Worm (Caenorhabditis elegans) whole organism, L4 larva: Measurements from ENCODE around the gene fbxb-83.
A peak's percentile ranks its signal among the peaks of the same experiment; 100 is the strongest.

ENCODE experiments used
- F37D6.2 ChIP-seq: sonication (generic microtip); optimal IDR thresholded peaks from 2 replicates; lab custom pipeline; 2016; ENCODE audit warnings: mild to moderate bottlenecking, missing genetic modification characterization, missing compliant biosample characterization
- R02D3.7 ChIP-seq: fragments of 150-350 bp; sonication (generic microtip); optimal IDR thresholded peaks from 3 replicates; lab custom pipeline; 2014; ENCODE audit warnings: missing biosample characterization, missing genetic modification characterization
- T26A8.4 ChIP-seq: fragments of 200-800 bp; sonication (Bioruptor generic); IDR thresholded peaks from 2 replicates; pipeline ENCODE4 v1.3.6; 2022; ENCODE audit warnings: missing genetic modification characterization, missing compliant biosample characterization
- Y105C5A.15 ChIP-seq: fragments of 200-800 bp; sonication (Bioruptor generic); IDR thresholded peaks from 2 replicates; pipeline ENCODE4 v1.3.6; 2022; ENCODE audit warnings: missing genetic modification characterization, missing compliant biosample characterization
- ZK337.2 ChIP-seq: fragments of 200-800 bp; sonication (Bioruptor generic); IDR thresholded peaks from 2 replicates; pipeline ENCODE4 v1.3.6; 2022; ENCODE audit warnings: missing genetic modification reagents, missing genetic modification characterization, missing compliant biosample characterization
- aha-1 ChIP-seq: fragments of 150-350 bp; peaks from one replicate; lab custom pipeline; 2014; ENCODE audit warnings: missing biosample characterization, missing genetic modification characterization
- aly-2 ChIP-seq: sonication (generic microtip); optimal IDR thresholded peaks from 2 replicates; lab custom pipeline; 2018; ENCODE audit warnings: missing biosample characterization, missing genetic modification characterization
- ama-1 ChIP-seq: fragments of 150-350 bp; optimal IDR thresholded peaks from 2 replicates; lab custom pipeline; 2014; ENCODE audit warnings: inconsistent platforms, mixed read lengths
- ceh-20 ChIP-seq: fragments of 200-800 bp; sonication (Bioruptor generic); IDR thresholded peaks from 2 replicates; pipeline ENCODE4 v1.3.6; 2022; ENCODE audit warnings: missing genetic modification reagents, missing genetic modification characterization, missing compliant biosample characterization
- ceh-82 ChIP-seq: sonication (generic microtip); optimal IDR thresholded peaks from 2 replicates; lab custom pipeline; 2017; ENCODE audit warnings: missing biosample characterization, missing genetic modification characterization
- ces-1 ChIP-seq: fragments of 150-350 bp; sonication (generic microtip); optimal IDR thresholded peaks from 4 replicates; lab custom pipeline; 2014; ENCODE audit warnings: missing biosample characterization, missing genetic modification reagents, missing genetic modification characterization
- cey-2 ChIP-seq: sonication (generic microtip); optimal IDR thresholded peaks from 3 replicates; lab custom pipeline; 2017; ENCODE audit warnings: missing genetic modification characterization, mild to moderate bottlenecking, missing compliant biosample characterization, antibody characterized with exemption, borderline replicate concordance; ENCODE audit not compliant: insufficient read depth
- daf-12 ChIP-seq: fragments of 150-350 bp; optimal IDR thresholded peaks from 2 replicates; lab custom pipeline; 2014; ENCODE audit warnings: missing biosample characterization, missing genetic modification reagents, missing genetic modification characterization
- daf-16 ChIP-seq, 3 experiments: sonication (generic microtip); optimal IDR thresholded peaks; 2 replicates each; lab custom pipeline; 2016 to 2017; ENCODE audit warnings: missing genetic modification characterization in 3 of 3, missing genetic modification reagents in 3 of 3, mild to moderate bottlenecking in 2 of 3, missing compliant biosample characterization in 2 of 3, missing biosample characterization in 1 of 3, moderate library complexity in 1 of 3
- dmd-6 ChIP-seq: fragments of 200-800 bp; sonication (Bioruptor generic); IDR thresholded peaks from 2 replicates; pipeline ENCODE4 v1.3.6; 2022; ENCODE audit warnings: missing genetic modification reagents, missing genetic modification characterization, missing compliant biosample characterization
- dpl-1 ChIP-seq: fragments of 150-350 bp; optimal IDR thresholded peaks from 2 replicates; lab custom pipeline; 2014; ENCODE audit warnings: missing biosample characterization, missing genetic modification reagents, missing genetic modification characterization
- duxl-1 ChIP-seq: sonication (generic microtip); optimal IDR thresholded peaks from 2 replicates; lab custom pipeline; 2016; ENCODE audit warnings: mild to moderate bottlenecking, missing genetic modification characterization, moderate library complexity, missing compliant biosample characterization; ENCODE audit not compliant: poor library complexity
- dve-1 ChIP-seq: sonication (generic microtip); optimal IDR thresholded peaks from 2 replicates; lab custom pipeline; 2017; ENCODE audit warnings: antibody characterized with exemption, mild to moderate bottlenecking, missing genetic modification characterization, missing compliant biosample characterization; ENCODE audit not compliant: insufficient read depth
- egl-43 ChIP-seq: fragments of 200-800 bp; sonication (Bioruptor generic); IDR thresholded peaks from 2 replicates; pipeline ENCODE4 v1.3.6; 2022; ENCODE audit warnings: missing genetic modification reagents, missing genetic modification characterization, missing compliant biosample characterization
- gei-8 ChIP-seq: fragments of 200-800 bp; sonication (Bioruptor generic); optimal IDR thresholded peaks from 2 replicates; lab custom pipeline; 2018; ENCODE audit warnings: mild to moderate bottlenecking, missing genetic modification characterization, missing compliant biosample characterization
- hif-1 ChIP-seq, 2 experiments: sonication (generic microtip); optimal IDR thresholded peaks; 2 replicates each; lab custom pipeline; 2016 to 2017; ENCODE audit warnings: missing compliant biosample characterization in 2 of 2, missing genetic modification characterization in 2 of 2, missing genetic modification reagents in 2 of 2, missing genotype in 2 of 2, mild to moderate bottlenecking in 1 of 2
- hlh-11 ChIP-seq: fragments of 200-800 bp; sonication (Bioruptor generic); optimal IDR thresholded peaks from 2 replicates; lab custom pipeline; 2018; ENCODE audit warnings: mild to moderate bottlenecking, missing genetic modification characterization, missing compliant biosample characterization
- hmg-1.1 ChIP-seq: fragments of 200-800 bp; sonication (Bioruptor generic); IDR thresholded peaks from 2 replicates; pipeline ENCODE4 v1.3.6; 2022; ENCODE audit warnings: missing genetic modification reagents, missing genetic modification characterization, missing compliant biosample characterization
- jun-1 ChIP-seq: fragments of 150-350 bp; optimal IDR thresholded peaks from 2 replicates; lab custom pipeline; 2014; ENCODE audit warnings: missing biosample characterization, missing genetic modification reagents, missing genetic modification characterization
- lin-1 ChIP-seq: fragments of 200-800 bp; sonication (Bioruptor generic); IDR thresholded peaks from 2 replicates; pipeline ENCODE4 v1.3.6; 2022; ENCODE audit warnings: missing genetic modification reagents, missing genetic modification characterization, missing compliant biosample characterization
- lin-13 ChIP-seq: fragments of 150-350 bp; optimal IDR thresholded peaks from 2 replicates; lab custom pipeline; 2014; ENCODE audit warnings: missing biosample characterization, missing genetic modification reagents, missing genetic modification characterization
- lin-15B ChIP-seq: fragments of 150-350 bp; sonication (generic microtip); optimal IDR thresholded peaks from 3 replicates; lab custom pipeline; 2014; ENCODE audit warnings: missing biosample characterization, missing genetic modification characterization
- lin-29 ChIP-seq: fragments of 200-800 bp; sonication (Bioruptor generic); IDR thresholded peaks from 2 replicates; pipeline ENCODE4 v1.3.6; 2022; ENCODE audit warnings: missing genetic modification reagents, missing genetic modification characterization, missing compliant biosample characterization
- lir-3 ChIP-seq: sonication (generic microtip); optimal IDR thresholded peaks from 2 replicates; lab custom pipeline; 2016; ENCODE audit warnings: mild to moderate bottlenecking, missing genetic modification characterization, missing compliant biosample characterization
- mdl-1 ChIP-seq, 2 experiments: fragments of 150-350 bp in 1 of 2; sonication (generic microtip) in 1 of 2; optimal IDR thresholded peaks; 2 replicates each; lab custom pipeline; 2014 to 2017; ENCODE audit warnings: missing biosample characterization in 2 of 2, missing genetic modification characterization in 2 of 2
- mdt-29 ChIP-seq: fragments of 200-800 bp; sonication (Bioruptor generic); IDR thresholded peaks from 2 replicates; pipeline ENCODE4 v1.3.6; 2022; ENCODE audit warnings: missing genetic modification reagents, missing genetic modification characterization, missing compliant biosample characterization
- mep-1 ChIP-seq: fragments of 150-350 bp; sonication (generic microtip); optimal IDR thresholded peaks from 3 replicates; lab custom pipeline; 2014; ENCODE audit warnings: missing biosample characterization, missing genetic modification characterization
- mes-2 ChIP-seq: sonication (generic microtip); optimal IDR thresholded peaks from 2 replicates; lab custom pipeline; 2016; ENCODE audit warnings: missing genotype, mild to moderate bottlenecking, missing genetic modification characterization, missing compliant biosample characterization; ENCODE audit not compliant: poor library complexity, severe bottlenecking
- mxl-2 ChIP-seq: fragments of 200-800 bp; sonication (Bioruptor generic); conservative IDR thresholded peaks from 2 replicates; pipeline ENCODE4 v1.3.6; 2022; ENCODE audit warnings: missing genetic modification reagents, missing genetic modification characterization, missing compliant biosample characterization
- nhr-102 ChIP-seq: sonication (generic microtip); optimal IDR thresholded peaks from 2 replicates; lab custom pipeline; 2016; ENCODE audit warnings: mild to moderate bottlenecking, missing genetic modification characterization, moderate library complexity, missing compliant biosample characterization
- nhr-11 ChIP-seq: fragments of 150-350 bp; optimal IDR thresholded peaks from 2 replicates; lab custom pipeline; 2014; ENCODE audit warnings: missing biosample characterization, missing genetic modification characterization
- nhr-28 ChIP-seq: fragments of 150-350 bp; optimal IDR thresholded peaks from 2 replicates; lab custom pipeline; 2014; ENCODE audit warnings: missing biosample characterization, missing genetic modification characterization
- nhr-42 ChIP-seq: fragments of 200-800 bp; sonication (Bioruptor generic); IDR thresholded peaks from 2 replicates; pipeline ENCODE4 v1.3.6; 2022; ENCODE audit warnings: missing genetic modification characterization, missing compliant biosample characterization
- nhr-77 ChIP-seq: fragments of 150-350 bp; optimal IDR thresholded peaks from 2 replicates; lab custom pipeline; 2014; ENCODE audit warnings: missing biosample characterization, missing genetic modification characterization
- pha-4 ChIP-seq, 2 experiments: fragments of 150-350 bp in 1 of 2; fragments of 200-800 bp in 1 of 2; sonication (Bioruptor generic) in 1 of 2; IDR thresholded peaks in 1 of 2; optimal IDR thresholded peaks in 1 of 2; 2 replicates each; pipeline versions ENCODE4 v1.3.6 to Lab custom; 2014 to 2022; ENCODE audit warnings: missing genetic modification characterization in 2 of 2, missing genetic modification reagents in 2 of 2, missing biosample characterization in 1 of 2, missing compliant biosample characterization in 1 of 2
- pqm-1 ChIP-seq: sonication (generic microtip); optimal IDR thresholded peaks from 2 replicates; lab custom pipeline; 2017; ENCODE audit warnings: missing biosample characterization, missing genetic modification characterization
- sdz-12 ChIP-seq: fragments of 200-800 bp; sonication (Bioruptor generic); optimal IDR thresholded peaks from 2 replicates; lab custom pipeline; 2018; ENCODE audit warnings: mild to moderate bottlenecking, missing genetic modification characterization, missing compliant biosample characterization
- snpc-4 ChIP-seq: fragments of 150-350 bp; optimal IDR thresholded peaks from 2 replicates; lab custom pipeline; 2014; ENCODE audit warnings: missing biosample characterization, missing genetic modification characterization
- tag-97 ChIP-seq: fragments of 200-800 bp; sonication (Bioruptor generic); IDR thresholded peaks from 2 replicates; pipeline ENCODE4 v1.3.6; 2022; ENCODE audit warnings: missing genetic modification characterization, missing compliant biosample characterization
- unc-130 ChIP-seq: sonication (generic microtip); optimal IDR thresholded peaks from 2 replicates; lab custom pipeline; 2016; ENCODE audit warnings: missing genetic modification reagents, missing genetic modification characterization, missing compliant biosample characterization
- unc-39 ChIP-seq: sonication (generic microtip); optimal IDR thresholded peaks from 2 replicates; lab custom pipeline; 2017; ENCODE audit warnings: missing biosample characterization, missing genetic modification characterization
- vab-7 ChIP-seq: fragments of 200-800 bp; sonication (Bioruptor generic); IDR thresholded peaks from 2 replicates; pipeline ENCODE4 v1.3.6; 2022; ENCODE audit warnings: missing genetic modification reagents, missing genetic modification characterization, missing compliant biosample characterization
- zag-1 ChIP-seq: fragments of 150-350 bp; optimal IDR thresholded peaks from 2 replicates; lab custom pipeline; 2014; ENCODE audit warnings: missing biosample characterization, missing genetic modification characterization
- zip-11 ChIP-seq: fragments of 200-800 bp; sonication (Bioruptor generic); IDR thresholded peaks from 2 replicates; pipeline ENCODE4 v1.3.6; 2022; ENCODE audit warnings: missing genetic modification characterization, missing compliant biosample characterization
- zip-2 ChIP-seq: fragments of 150-350 bp; optimal IDR thresholded peaks from 2 replicates; lab custom pipeline; 2014; ENCODE audit warnings: missing biosample characterization, missing genetic modification characterization
- ztf-7 ChIP-seq: fragments of 150-350 bp; optimal IDR thresholded peaks from 2 replicates; lab custom pipeline; 2014; ENCODE audit warnings: missing biosample characterization, missing genetic modification characterization

fbxb-83 gene

ce11 chrIII:154168-154567 is 9.2 kb upstream of the fbxb-83 start (continued):
- TF ChIP-seq mdl-1 (tag; optimal IDR thresholded peaks at IDR 0.05; lab: Kevin White, UChicago) (peak in 1 of 2 experiments; percentile 35), zip-2 (tag; lab: Kevin White, UChicago) (peak; percentile 13), snpc-4 (tag; lab: Kevin White, UChicago) (no peak), lir-3 (tag; lab: Kevin White, UChicago) (no peak), pha-4 (GFP tag; IDR thresholded peaks at IDR 0.05; lab: Robert Waterston, UW) (no peak), pha-4 (tag; optimal IDR thresholded peaks at IDR 0.05; lab: Kevin White, UChicago) (no peak), nhr-28 (peak; percentile 99), F37D6.2 (tag; lab: Kevin White, UChicago) (no peak), tag-97 (no peak), lin-1 (peak; percentile 96), zag-1 (tag; lab: Kevin White, UChicago) (no peak), ama-1 (lab: Kevin White, UChicago) (no peak), daf-16 (GFP tag; optimal IDR thresholded peaks at IDR 0.05; lab: Kevin White, UChicago) (peak in 1 of 2 experiments; percentile 49), daf-16 (tag; optimal IDR thresholded peaks at IDR 0.05; lab: Kevin White, UChicago) (peak; percentile 86), lin-29 (GFP tag; lab: Robert Waterston, UW) (no peak), duxl-1 (tag; lab: Kevin White, UChicago) (no peak), unc-130 (GFP tag; lab: Kevin White, UChicago) (no peak), hmg-1.1 (GFP tag; lab: Robert Waterston, UW) (no peak), mdt-29 (GFP tag; lab: Robert Waterston, UW) (no peak), jun-1 (tag; lab: Kevin White, UChicago) (peak; percentile 52), hif-1 (tag; optimal IDR thresholded peaks at IDR 0.05; lab: Kevin White, UChicago) (no peak), vab-7 (no peak), ZK337.2 (GFP tag; lab: Robert Waterston, UW) (no peak), ceh-82 (tag; lab: Kevin White, UChicago) (no peak), ceh-20 (GFP tag; lab: Robert Waterston, UW) (peak; percentile 64; the same call in 1 of the 2 replicates), Y105C5A.15 (no peak), R02D3.7 (tag; lab: Kevin White, UChicago) (no peak), ztf-7 (no peak), dmd-6 (GFP tag; lab: Robert Waterston, UW) (peak; percentile 98), aly-2 (no peak), nhr-11 (tag; lab: Kevin White, UChicago) (no peak), nhr-77 (peak; percentile 94), lin-13 (GFP tag; lab: Kevin White, UChicago) (no peak), dve-1 (peak; percentile 95), unc-39 (tag; lab: Kevin White, UChicago) (no peak), zip-11 (GFP tag; lab: Robert Waterston, UW) (no peak), egl-43 (no peak), aha-1 (no peak), pqm-1 (tag; lab: Kevin White, UChicago) (peak; percentile 100), ces-1 (GFP tag; lab: Kevin White, UChicago) (no peak), nhr-42 (GFP tag; lab: Robert Waterston, UW) (no peak), nhr-102 (no peak), cey-2 (tag; lab: Kevin White, UChicago) (peak; percentile 86), mxl-2 (GFP tag; lab: Robert Waterston, UW) (no peak), daf-12 (tag; lab: Kevin White, UChicago) (no peak), hlh-11 (peak; percentile 92), gei-8 (GFP tag; lab: Kevin White, UChicago) (no peak), dpl-1 (GFP tag; lab: Kevin White, UChicago) (no peak), mep-1 (tag; lab: Kevin White, UChicago) (no peak), sdz-12 (GFP tag; lab: Kevin White, UChicago) (no peak), lin-15B (no peak), T26A8.4 (GFP tag; lab: Robert Waterston, UW) (0 out of 2 replicates have a peak, but pooled peaks have one; percentile 19), mes-2 (tag; lab: Kevin White, UChicago) (no peak)
